Worm (Caenorhabditis elegans) whole organism, mixed stage, embryonic: ENCODE measurements around the gene W04E12.9.

Experiments
- M03D4.4 ChIP-seq: sonication (generic microtip); optimal IDR thresholded peaks from 2 replicates; lab custom pipeline; 2017; ENCODE audit warnings: mild to moderate bottlenecking, missing genetic modification characterization, missing compliant biosample characterization
- bed-3 ChIP-seq: fragments of 200-800 bp; sonication (Bioruptor generic); optimal IDR thresholded peaks from 3 replicates; lab custom pipeline; 2018; ENCODE audit warnings: mild to moderate bottlenecking, missing genetic modification characterization, moderate library complexity, missing compliant biosample characterization
- ceh-39 ChIP-seq: fragments of 150-350 bp; optimal IDR thresholded peaks from 2 replicates; lab custom pipeline; 2014; ENCODE audit warnings: missing biosample characterization, missing genetic modification characterization
- ceh-43 ChIP-seq: fragments of 200-800 bp; sonication (Bioruptor generic); optimal IDR thresholded peaks from 2 replicates; lab custom pipeline; 2018; ENCODE audit warnings: mild to moderate bottlenecking, missing genetic modification characterization, moderate library complexity, missing compliant biosample characterization
- ceh-83 ChIP-seq: fragments of 200-800 bp; sonication (Bioruptor generic); optimal IDR thresholded peaks from 2 replicates; lab custom pipeline; 2018; ENCODE audit warnings: mild to moderate bottlenecking, missing genetic modification characterization, missing compliant biosample characterization
- ces-1 ChIP-seq: fragments of 150-350 bp; optimal IDR thresholded peaks from 2 replicates; lab custom pipeline; 2014; ENCODE audit warnings: missing biosample characterization, missing genetic modification reagents, missing genetic modification characterization
- cnd-1 ChIP-seq: fragments of 200-800 bp; sonication (Bioruptor generic); optimal IDR thresholded peaks from 2 replicates; lab custom pipeline; 2018; ENCODE audit warnings: mild to moderate bottlenecking, missing genetic modification characterization, missing compliant biosample characterization
- drap-1 ChIP-seq: fragments of 200-800 bp; sonication (Bioruptor generic); optimal IDR thresholded peaks from 3 replicates; lab custom pipeline; 2018; ENCODE audit warnings: mild to moderate bottlenecking, missing genetic modification characterization, missing compliant biosample characterization
- elt-1 ChIP-seq: sonication (generic microtip); optimal IDR thresholded peaks from 2 replicates; lab custom pipeline; 2017; ENCODE audit warnings: missing genetic modification characterization, mild to moderate bottlenecking, missing compliant biosample characterization, antibody characterized with exemption, moderate library complexity, borderline replicate concordance; ENCODE audit not compliant: insufficient read depth
- elt-3 ChIP-seq: fragments of 150-350 bp; optimal IDR thresholded peaks from 2 replicates; lab custom pipeline; 2014; ENCODE audit warnings: missing biosample characterization, missing genetic modification characterization
- flh-1 ChIP-seq: fragments of 200-800 bp; sonication (Bioruptor generic); optimal IDR thresholded peaks from 2 replicates; lab custom pipeline; 2018; ENCODE audit warnings: mild to moderate bottlenecking, missing genetic modification characterization, moderate library complexity, missing compliant biosample characterization
- ham-2 ChIP-seq: fragments of 200-800 bp; sonication (Bioruptor generic); optimal IDR thresholded peaks from 2 replicates; lab custom pipeline; 2018; ENCODE audit warnings: mild to moderate bottlenecking, missing genetic modification characterization, missing compliant biosample characterization
- hlh-1 ChIP-seq: fragments of 150-350 bp; optimal IDR thresholded peaks from 2 replicates; lab custom pipeline; 2014; ENCODE audit warnings: missing biosample characterization, missing genetic modification reagents, missing genetic modification characterization
- lin-32 ChIP-seq: fragments of 200-800 bp; sonication (Bioruptor generic); optimal IDR thresholded peaks from 2 replicates; lab custom pipeline; 2018; ENCODE audit warnings: mild to moderate bottlenecking, missing genetic modification characterization, missing compliant biosample characterization
- lsy-2 ChIP-seq: fragments of 150-350 bp; optimal IDR thresholded peaks from 2 replicates; lab custom pipeline; 2014; ENCODE audit warnings: missing biosample characterization, missing genetic modification characterization
- mab-5 ChIP-seq: fragments of 150-350 bp; optimal IDR thresholded peaks from 2 replicates; lab custom pipeline; 2014; ENCODE audit warnings: missing biosample characterization, missing genetic modification characterization
- mls-2 ChIP-seq: sonication (generic microtip); optimal IDR thresholded peaks from 2 replicates; lab custom pipeline; 2016; ENCODE audit warnings: mild to moderate bottlenecking, missing genetic modification characterization, moderate library complexity, missing compliant biosample characterization
- nhr-12 ChIP-seq: fragments of 150-350 bp; optimal IDR thresholded peaks from 2 replicates; lab custom pipeline; 2014; ENCODE audit warnings: missing biosample characterization, missing genetic modification characterization
- nhr-237 ChIP-seq: fragments of 150-350 bp; optimal IDR thresholded peaks from 2 replicates; lab custom pipeline; 2014; ENCODE audit warnings: missing biosample characterization, missing genetic modification characterization
- nhr-28 ChIP-seq: fragments of 150-350 bp; optimal IDR thresholded peaks from 2 replicates; lab custom pipeline; 2014; ENCODE audit warnings: missing biosample characterization, missing genetic modification characterization
- nhr-76 ChIP-seq: sonication (generic microtip); optimal IDR thresholded peaks from 2 replicates; lab custom pipeline; 2017; ENCODE audit warnings: missing biosample characterization, missing genetic modification characterization
- pha-4 ChIP-seq: fragments of 150-350 bp; optimal IDR thresholded peaks from 2 replicates; lab custom pipeline; 2018; ENCODE audit warnings: missing biosample characterization, missing genetic modification reagents, missing genetic modification characterization
- sem-2 ChIP-seq: fragments of 200-800 bp; sonication (Bioruptor generic); optimal IDR thresholded peaks from 2 replicates; lab custom pipeline; 2018; ENCODE audit warnings: mild to moderate bottlenecking, missing genetic modification characterization, missing compliant biosample characterization
- snpc-4 ChIP-seq: fragments of 150-350 bp; optimal IDR thresholded peaks from 2 replicates; lab custom pipeline; 2014; ENCODE audit warnings: missing biosample characterization, missing genetic modification characterization
- sptf-1 ChIP-seq: sonication (generic microtip); optimal IDR thresholded peaks from 2 replicates; lab custom pipeline; 2017; ENCODE audit warnings: mild to moderate bottlenecking, missing genetic modification characterization, moderate library complexity, missing compliant biosample characterization
- tbx-8 ChIP-seq: fragments of 200-800 bp; sonication (Bioruptor generic); optimal IDR thresholded peaks from 2 replicates; lab custom pipeline; 2018; ENCODE audit warnings: mild to moderate bottlenecking, missing genetic modification characterization, moderate library complexity, missing compliant biosample characterization
- unc-120 ChIP-seq: sonication (generic microtip); optimal IDR thresholded peaks from 2 replicates; lab custom pipeline; 2017; ENCODE audit warnings: missing genetic modification characterization, missing compliant biosample characterization; ENCODE audit not compliant: poor library complexity, severe bottlenecking
- unc-39 ChIP-seq: fragments of 150-350 bp; optimal IDR thresholded peaks from 2 replicates; lab custom pipeline; 2014; ENCODE audit warnings: missing biosample characterization, missing genetic modification characterization
- unc-62 ChIP-seq: fragments of 150-350 bp; optimal IDR thresholded peaks from 2 replicates; lab custom pipeline; 2014; ENCODE audit warnings: missing biosample characterization, missing genetic modification reagents, missing genetic modification characterization
- zip-8 ChIP-seq: fragments of 150-350 bp; optimal IDR thresholded peaks from 2 replicates; lab custom pipeline; 2014; ENCODE audit warnings: missing biosample characterization, missing genetic modification characterization
- ztf-11 ChIP-seq: fragments of 150-350 bp; optimal IDR thresholded peaks from 2 replicates; lab custom pipeline; 2014; ENCODE audit warnings: missing biosample characterization, missing genetic modification characterization

W04E12.9 gene

ce11 chrV:19747144-19747543 is 9.2 kb upstream of the W04E12.9 start:
- TF ChIP-seq unc-120 (no peak), drap-1 (GFP tag; lab: Kevin White, UChicago) (no peak), sptf-1 (tag; lab: Kevin White, UChicago) (no peak), cnd-1 (tag; lab: Kevin White, UChicago) (no peak), elt-1 (tag; lab: Kevin White, UChicago) (no peak), hlh-1 (tag; lab: Kevin White, UChicago) (no peak), mab-5 (no peak), ceh-43 (no peak), ces-1 (GFP tag; lab: Kevin White, UChicago) (no peak), nhr-237 (tag; lab: Kevin White, UChicago) (no peak), unc-62 (no peak), bed-3 (GFP tag; lab: Kevin White, UChicago) (no peak), tbx-8 (GFP tag; lab: Kevin White, UChicago) (no peak), unc-39 (tag; lab: Kevin White, UChicago) (no peak), lin-32 (no peak)

ce11 chrV:19751124-19751523 is 5.2 kb upstream of the W04E12.9 start, which contains the start of gene clec-49:
TSS of gene clec-49 (minus strand) at chrV:19751226.
- TF ChIP-seq mab-5, result no peak
- TF ChIP-seq lin-32, result no peak
- no peak for TF ChIP-seq sptf-1 (tag; lab: Kevin White, UChicago)
- TF ChIP-seq elt-3 (tag; lab: Kevin White, UChicago), result no peak
- TF ChIP-seq bed-3 (GFP tag; lab: Kevin White, UChicago), result no peak
- TF ChIP-seq ham-2, result no peak
- TF ChIP-seq elt-1 (tag; lab: Kevin White, UChicago), result no peak
- TF ChIP-seq snpc-4 (tag; lab: Kevin White, UChicago), result no peak
- no peak for TF ChIP-seq nhr-76 (tag; lab: Kevin White, UChicago)
- TF ChIP-seq flh-1 (GFP tag; lab: Kevin White, UChicago), result no peak
- no peak for TF ChIP-seq ceh-43
- no peak for TF ChIP-seq mls-2 (tag; lab: Kevin White, UChicago)
- no peak for TF ChIP-seq unc-120
- no peak for TF ChIP-seq nhr-28 (tag; lab: Kevin White, UChicago)
- TF ChIP-seq sem-2, result no peak
- TF ChIP-seq ztf-11 (tag; lab: Kevin White, UChicago), result no peak
- TF ChIP-seq nhr-237 (tag; lab: Kevin White, UChicago), result no peak
- TF ChIP-seq ceh-39, result no peak
- TF ChIP-seq zip-8 (tag; lab: Kevin White, UChicago), result no peak
- TF ChIP-seq tbx-8 (GFP tag; lab: Kevin White, UChicago), result no peak

ce11 chrV:19752879-19753278 is 3.5 kb upstream of the W04E12.9 start:
- no peak for TF ChIP-seq snpc-4 (tag; lab: Kevin White, UChicago)
- no peak for TF ChIP-seq ceh-43
- TF ChIP-seq ceh-39, result no peak
- TF ChIP-seq tbx-8 (GFP tag; lab: Kevin White, UChicago), result no peak
- no peak for TF ChIP-seq nhr-76 (tag; lab: Kevin White, UChicago)
- TF ChIP-seq sptf-1 (tag; lab: Kevin White, UChicago), result no peak
- no peak for TF ChIP-seq elt-3 (tag; lab: Kevin White, UChicago)
- TF ChIP-seq ces-1 (GFP tag; lab: Kevin White, UChicago), result no peak
- TF ChIP-seq flh-1 (GFP tag; lab: Kevin White, UChicago), result no peak
- TF ChIP-seq pha-4, result no peak
- no peak for TF ChIP-seq mls-2 (tag; lab: Kevin White, UChicago)
- TF ChIP-seq zip-8 (tag; lab: Kevin White, UChicago), result no peak
- TF ChIP-seq mab-5, result no peak
- no peak for TF ChIP-seq M03D4.4 (tag; lab: Kevin White, UChicago)
- TF ChIP-seq hlh-1 (tag; lab: Kevin White, UChicago), result no peak
- no peak for TF ChIP-seq ceh-83 (GFP tag; lab: Kevin White, UChicago)
- TF ChIP-seq sem-2, result no peak

- TF ChIP-seq lsy-2, result no peak
- TF ChIP-seq ceh-39, result no peak
- TF ChIP-seq tbx-8 (GFP tag; lab: Kevin White, UChicago), result no peak
- TF ChIP-seq ceh-83 (GFP tag; lab: Kevin White, UChicago), result no peak
- no peak for TF ChIP-seq sptf-1 (tag; lab: Kevin White, UChicago)
- no peak for TF ChIP-seq unc-120
These were observed 2.0 kb upstream of the W04E12.9 start for ce11 chrV:19754331-19754730.

- TF ChIP-seq ham-2 (no peak), unc-62 (no peak), bed-3 (GFP tag; lab: Kevin White, UChicago) (no peak), pha-4 (no peak), nhr-12 (tag; lab: Kevin White, UChicago) (no peak)
These were observed 1.1 kb upstream of the W04E12.9 start, which contains the start of gene clec-50 for ce11 chrV:19755260-19755659. TSS of gene clec-50 (minus strand) at chrV:19755368.
